Fruit fly (Drosophila melanogaster): ENCODE results near the gene GatA.

GatA gene

dm6 chr3R:19024761-19025160 lies 3.9 kb downstream of the GatA start, which contains the start of gene CG14285:
Gene CG14285 (plus strand): TSS chr3R:19025099.
- TF ChIP-seq CG12768 (GFP tag; optimal IDR thresholded peaks at IDR 0.05) (no peak), CG5204 (GFP tag; optimal IDR thresholded peaks at IDR 0.05) (no peak)

dm6 chr3R:19023862-19024261 lies 4.8 kb downstream of the GatA start, which contains the start of the genes CG6005 and CG14286:
Gene CG6005 (minus strand): TSS chr3R:19024030.
Gene CG14286 (plus strand): TSS chr3R:19024092.
- TF ChIP-seq tj (GFP tag; optimal IDR thresholded peaks at IDR 0.05) = peak; percentile 51
- peak; percentile 77 for TF ChIP-seq CG1620 (GFP tag; optimal IDR thresholded peaks at IDR 0.05)
- no peak for TF ChIP-seq toe (GFP tag; optimal IDR thresholded peaks at IDR 0.05)
- TF ChIP-seq CG12768 (GFP tag; optimal IDR thresholded peaks at IDR 0.05) = no peak
- peak; percentile 33 for TF ChIP-seq Hr96 (GFP tag; optimal IDR thresholded peaks at IDR 0.05)
- TF ChIP-seq CG11617 (GFP tag; optimal IDR thresholded peaks at IDR 0.05) = peak; percentile 25
- TF ChIP-seq ovo (GFP tag; optimal IDR thresholded peaks at IDR 0.05) = peak; percentile 23
- no peak for TF ChIP-seq CG33017 (tag; optimal IDR thresholded peaks at IDR 0.05)
- TF ChIP-seq Crg-1 (GFP tag; optimal IDR thresholded peaks at IDR 0.05) = peak; percentile 29
- TF ChIP-seq CG14711 (tag; optimal IDR thresholded peaks at IDR 0.05) = peak; percentile 3
- TF ChIP-seq CG7101 (tag; optimal IDR thresholded peaks at IDR 0.05) = peak; percentile 30
- TF ChIP-seq bab1 (GFP tag; optimal IDR thresholded peaks at IDR 0.05) = peak; percentile 18
- TF ChIP-seq Mnt (GFP tag; optimal IDR thresholded peaks at IDR 0.05) = peak; percentile 70

DNA sequence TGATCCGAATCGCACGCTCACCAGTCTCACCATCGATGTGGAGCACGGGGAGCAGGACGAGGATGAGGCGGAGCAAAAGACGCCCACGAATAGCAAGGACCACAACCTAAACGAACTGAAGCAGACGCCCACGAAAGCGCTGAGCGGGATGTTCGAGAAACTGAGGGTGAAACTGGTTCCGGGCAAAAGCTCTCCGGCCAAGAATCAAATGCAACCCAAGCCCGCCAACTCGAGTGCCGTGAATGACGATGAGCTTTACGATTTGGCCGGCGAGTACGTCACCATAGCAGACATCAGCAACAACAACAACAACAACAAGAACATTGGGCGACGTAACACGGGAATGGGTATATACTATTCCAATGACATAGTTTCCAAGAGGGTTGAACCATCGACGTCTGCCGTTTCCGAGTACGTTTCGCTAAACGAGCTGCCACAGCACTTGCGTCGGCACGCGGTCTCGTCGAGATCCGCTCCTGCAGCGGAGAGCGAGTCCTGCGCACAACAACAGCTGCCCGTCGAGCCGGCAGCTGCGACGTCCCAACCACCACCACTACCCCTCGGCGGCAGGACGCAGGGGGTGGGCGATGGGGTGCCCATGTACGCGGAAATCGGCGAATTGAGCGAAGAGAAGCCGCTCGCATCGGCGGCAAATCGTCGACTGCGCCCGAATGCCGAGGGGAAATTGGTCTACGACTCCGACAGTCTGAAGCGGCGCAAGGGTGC lies 11.2 kb downstream of the GatA start:
- TF ChIP-seq pad (GFP tag; optimal IDR thresholded peaks at IDR 0.05) = peak; percentile 82
- no peak for TF ChIP-seq CG7101 (tag; optimal IDR thresholded peaks at IDR 0.05)
- peak; percentile 13 for TF ChIP-seq cic (GFP tag; optimal IDR thresholded peaks at IDR 0.05)
- no peak for TF ChIP-seq CG12768 (GFP tag; optimal IDR thresholded peaks at IDR 0.05)
- TF ChIP-seq Crg-1 (GFP tag; optimal IDR thresholded peaks at IDR 0.05) = no peak
- TF ChIP-seq CG5204 (GFP tag; optimal IDR thresholded peaks at IDR 0.05) = no peak
- no peak for TF ChIP-seq Mnt (GFP tag; optimal IDR thresholded peaks at IDR 0.05)
- no peak for TF ChIP-seq Clk (GFP tag; optimal IDR thresholded peaks at IDR 0.05)

DNA sequence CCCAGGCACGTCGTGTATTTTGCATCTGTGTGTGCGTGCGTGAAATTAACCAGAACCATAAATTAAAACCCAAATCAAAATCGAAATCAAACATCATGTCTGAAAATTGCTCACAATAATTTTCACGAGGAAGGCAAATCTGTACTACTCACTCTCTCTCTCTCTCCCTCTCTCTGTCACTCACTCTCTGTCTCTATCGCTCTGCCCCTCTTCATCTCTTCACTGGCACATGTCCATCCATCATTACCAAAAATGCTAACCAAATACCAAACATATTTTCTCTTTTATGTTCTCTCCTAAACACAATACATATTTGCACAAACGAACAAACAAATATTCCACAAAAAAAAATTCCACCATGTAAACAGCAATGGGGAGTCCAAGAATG lies 13.2 kb downstream of the GatA start:
- TF ChIP-seq CG5204 (GFP tag; optimal IDR thresholded peaks at IDR 0.05) (no peak), CG33017 (tag; optimal IDR thresholded peaks at IDR 0.05) (no peak)

dm6 chr3R:19014742-19015422 lies 13.8 kb downstream of the GatA start:
- peak; percentile 25 for TF ChIP-seq bab1 (GFP tag; optimal IDR thresholded peaks at IDR 0.05)
- peak; percentile 42 for TF ChIP-seq CG14711 (tag; optimal IDR thresholded peaks at IDR 0.05)
- peak; percentile 37 for TF ChIP-seq CG33017 (tag; optimal IDR thresholded peaks at IDR 0.05)
- TF ChIP-seq CG7101 (tag; optimal IDR thresholded peaks at IDR 0.05) = peak; percentile 48
- TF ChIP-seq tj (GFP tag; optimal IDR thresholded peaks at IDR 0.05) = peak; percentile 98
- TF ChIP-seq Hr96 (GFP tag; optimal IDR thresholded peaks at IDR 0.05) = no peak

DNA sequence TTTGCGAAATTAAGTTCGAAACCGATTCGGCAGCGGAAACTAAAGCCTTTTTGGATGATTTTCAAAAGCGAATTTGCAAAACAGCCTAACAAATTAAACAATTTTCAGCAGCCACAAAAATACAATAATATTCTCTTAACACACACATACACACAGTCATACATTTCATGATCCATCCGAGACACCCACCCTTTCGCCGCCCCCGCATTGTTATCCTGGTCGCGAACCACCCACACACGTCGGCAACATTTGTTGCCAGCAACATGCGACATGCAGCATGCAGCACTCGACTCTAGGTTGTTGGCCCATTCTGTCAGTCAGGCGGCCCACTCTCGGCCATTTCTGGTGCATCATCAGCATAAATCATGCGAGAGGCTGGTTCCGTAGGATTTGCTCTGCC lies 14.6 kb downstream of the GatA start:
- TF ChIP-seq Hr96 (GFP tag; optimal IDR thresholded peaks at IDR 0.05) (no peak), cic (GFP tag; optimal IDR thresholded peaks at IDR 0.05) (no peak), CG14711 (tag; optimal IDR thresholded peaks at IDR 0.05) (no peak), CG5204 (GFP tag; optimal IDR thresholded peaks at IDR 0.05) (no peak), CG12768 (GFP tag; optimal IDR thresholded peaks at IDR 0.05) (no peak), CG11617 (GFP tag; optimal IDR thresholded peaks at IDR 0.05) (no peak), ovo (GFP tag; optimal IDR thresholded peaks at IDR 0.05) (no peak), CG7045 (GFP tag; optimal IDR thresholded peaks at IDR 0.05) (no peak), Crg-1 (GFP tag; optimal IDR thresholded peaks at IDR 0.05) (no peak), cnc (optimal IDR thresholded peaks at IDR 0.05) (no peak), CG7101 (tag; optimal IDR thresholded peaks at IDR 0.05) (no peak), bab1 (GFP tag; optimal IDR thresholded peaks at IDR 0.05) (no peak), CG1620 (GFP tag; optimal IDR thresholded peaks at IDR 0.05) (no peak), Mnt (GFP tag; optimal IDR thresholded peaks at IDR 0.05) (no peak), Clk (GFP tag; optimal IDR thresholded peaks at IDR 0.05) (no peak), CG33017 (tag; optimal IDR thresholded peaks at IDR 0.05) (no peak), tj (GFP tag; optimal IDR thresholded peaks at IDR 0.05) (no peak)

DNA sequence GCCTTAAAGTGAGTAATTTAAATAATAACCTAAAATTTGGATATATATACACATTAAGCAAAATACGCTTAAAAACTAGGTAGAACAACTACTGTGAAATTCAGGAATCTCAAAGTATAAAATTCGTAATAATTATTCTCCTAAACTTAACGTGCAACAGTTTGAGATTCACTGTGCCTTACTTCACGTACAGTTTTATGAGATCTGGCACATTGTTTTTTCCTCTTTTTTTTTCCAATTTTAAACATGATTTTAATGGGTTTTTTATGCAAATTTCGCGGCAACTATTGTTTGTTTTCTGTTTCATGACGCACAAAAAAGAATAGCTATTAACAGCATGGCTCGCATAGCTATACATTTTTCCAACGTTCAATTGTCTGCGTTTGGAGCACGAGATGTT lies 16.8 kb downstream of the GatA start:
- TF ChIP-seq cnc (optimal IDR thresholded peaks at IDR 0.05) (no peak), CG1620 (GFP tag; optimal IDR thresholded peaks at IDR 0.05) (no peak), bab1 (GFP tag; optimal IDR thresholded peaks at IDR 0.05) (no peak), CG7101 (tag; optimal IDR thresholded peaks at IDR 0.05) (no peak)

Data from whole organism, adult.